Worm (Caenorhabditis elegans) whole organism, L2 larva: Measurements from ENCODE around the gene mig-23.

Experiments used
- ama-1 ChIP-seq: fragments of 150-350 bp; optimal IDR thresholded peaks from 2 replicates; lab custom pipeline; 2018; ENCODE audit warnings: inconsistent platforms
- elt-3 ChIP-seq: sonication (generic microtip); optimal IDR thresholded peaks from 2 replicates; lab custom pipeline; 2017; ENCODE audit warnings: missing biosample characterization, missing genetic modification characterization
- fos-1 ChIP-seq: fragments of 150-350 bp; optimal IDR thresholded peaks from 2 replicates; lab custom pipeline; 2014; ENCODE audit warnings: missing biosample characterization, missing genetic modification characterization
- lin-11 ChIP-seq: fragments of 150-350 bp; sonication (generic microtip); optimal IDR thresholded peaks from 2 replicates; lab custom pipeline; 2014; ENCODE audit warnings: missing biosample characterization, missing genetic modification characterization, inconsistent platforms, mixed read lengths
- lin-39 ChIP-seq: fragments of 150-350 bp; optimal IDR thresholded peaks from 2 replicates; lab custom pipeline; 2014; ENCODE audit warnings: missing biosample characterization, missing genetic modification reagents, missing genetic modification characterization
- lsy-2 ChIP-seq, 2 experiments: fragments of 150-350 bp in 1 of 2; sonication (generic microtip) in 1 of 2; optimal IDR thresholded peaks; 2 replicates each; lab custom pipeline; 2014 to 2017; ENCODE audit warnings: missing biosample characterization in 2 of 2, missing genetic modification characterization in 2 of 2
- nhr-12 ChIP-seq: fragments of 150-350 bp; optimal IDR thresholded peaks from 2 replicates; lab custom pipeline; 2014; ENCODE audit warnings: missing biosample characterization, missing genetic modification characterization
- nhr-237 ChIP-seq: fragments of 150-350 bp; optimal IDR thresholded peaks from 2 replicates; lab custom pipeline; 2014; ENCODE audit warnings: missing biosample characterization, missing genetic modification characterization
- unc-62 ChIP-seq: fragments of 150-350 bp; optimal IDR thresholded peaks from 2 replicates; lab custom pipeline; 2014; ENCODE audit warnings: missing biosample characterization, missing genetic modification reagents, missing genetic modification characterization
- zag-1 ChIP-seq: fragments of 150-350 bp; optimal IDR thresholded peaks from 2 replicates; lab custom pipeline; 2014; ENCODE audit warnings: missing biosample characterization, missing genetic modification characterization
- ztf-1 ChIP-seq: fragments of 200-800 bp; sonication (Bioruptor generic); conservative IDR thresholded peaks from 2 replicates; pipeline ENCODE4 v1.3.6; 2022; ENCODE audit warnings: missing genetic modification characterization, missing compliant biosample characterization

ce11 chrX:5917284-5917683, 31.4 kb downstream of the mig-23 start, which contains the start of gene Y23B4A.1:
- no peak for TF ChIP-seq elt-3 (tag; lab: Kevin White, UChicago)
- no peak for TF ChIP-seq nhr-12
- no peak for TF ChIP-seq unc-62 (GFP tag; lab: Kevin White, UChicago)
- TF ChIP-seq nhr-237: no peak
- no peak for TF ChIP-seq fos-1 (tag; lab: Kevin White, UChicago)
- no peak for TF ChIP-seq ama-1 (lab: Kevin White, UChicago)
- no peak for TF ChIP-seq ztf-1 (GFP tag; lab: Robert Waterston, UW)
- no peak for TF ChIP-seq lin-39 (tag; lab: Kevin White, UChicago)
- no peak for TF ChIP-seq lin-11
- no peak for TF ChIP-seq zag-1 (tag; lab: Kevin White, UChicago)
- no peak for TF ChIP-seq lsy-2 (tag; optimal IDR thresholded peaks at IDR 0.05; lab: Kevin White, UChicago)
